Worm (Caenorhabditis elegans) whole organism, dauer: Measurements from ENCODE around the gene srab-6.
"Not testable (repeated sequence)": the region's sequence is repeated elsewhere in the genome, so short reads cannot be mapped to it uniquely, and the experiment has no call there.

ENCODE experiments used
- unc-62 ChIP-seq: sonication (generic microtip); optimal IDR thresholded peaks from 2 replicates; lab custom pipeline; 2017; ENCODE audit warnings: missing biosample characterization, missing genetic modification reagents, missing genetic modification characterization

Gene srab-6

DNA sequence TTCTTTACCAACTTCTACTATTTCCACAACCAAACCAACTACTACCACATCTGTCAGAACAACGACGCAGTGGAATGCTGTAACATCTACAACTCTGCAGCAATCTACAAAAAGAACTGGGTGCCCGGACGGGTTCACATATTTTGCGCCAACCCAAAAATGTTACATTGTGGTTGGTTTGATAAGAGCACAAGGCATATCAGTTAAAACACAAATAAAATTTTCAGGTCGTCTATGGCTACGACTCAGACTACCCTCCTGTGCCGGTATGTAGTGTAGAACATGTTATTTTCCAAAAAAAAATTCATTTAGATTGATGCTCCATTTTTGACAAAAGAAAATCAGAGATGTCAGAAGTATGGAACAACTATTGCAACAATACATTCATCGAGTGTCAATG is 32.6 kb downstream of the srab-6 start:
- TF ChIP-seq unc-62 (GFP tag; lab: Kevin White, UChicago) = no peak

DNA sequence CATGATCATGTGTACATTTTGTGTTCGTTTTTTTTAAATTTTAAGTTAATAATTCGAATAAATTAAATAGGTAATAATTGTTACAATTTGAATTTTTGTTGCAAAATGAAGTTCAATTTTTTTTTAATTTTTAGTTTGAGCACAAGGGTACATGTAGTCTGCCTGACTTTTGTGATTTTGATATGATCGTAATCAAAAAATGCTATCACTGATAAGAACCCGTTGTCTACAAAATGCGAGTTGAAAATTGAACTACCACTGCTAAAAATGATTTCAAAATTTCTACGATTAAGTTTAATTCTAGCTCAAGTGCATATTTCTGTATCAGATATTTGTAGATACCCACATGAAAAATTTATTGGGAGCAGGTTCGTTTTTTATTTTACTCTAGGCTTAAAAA is 33.6 kb downstream of the srab-6 start, which contains the start of gene clec-210:
clec-210 (plus strand) TSS at position 211 of the 400 bp plus-strand sequence.
- TF ChIP-seq unc-62 (GFP tag; lab: Kevin White, UChicago) = no peak

DNA sequence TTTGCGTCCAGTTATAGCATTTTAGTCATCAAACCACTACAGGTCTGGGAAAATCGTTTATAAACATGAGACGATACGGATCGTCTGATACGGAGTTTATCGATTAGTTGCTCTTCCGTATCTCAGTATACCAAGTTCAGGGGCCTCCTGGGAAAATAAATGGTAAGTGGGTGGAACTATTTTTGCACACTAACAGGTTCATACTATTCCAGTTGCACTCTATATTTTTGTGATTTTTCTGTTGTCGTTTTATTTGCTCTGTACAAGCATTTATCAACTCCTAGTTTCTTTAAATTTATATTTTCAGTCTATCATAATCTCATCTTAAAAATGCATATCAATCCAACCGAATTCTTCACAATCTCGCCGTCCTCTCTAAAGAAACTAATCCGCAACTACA is 36.8 kb downstream of the srab-6 start, which contains the start of gene Y73C8C.3:
Y73C8C.3 (plus strand) TSS at position 301 of the 400 bp plus-strand sequence.
- no peak for TF ChIP-seq unc-62 (GFP tag; lab: Kevin White, UChicago)

DNA sequence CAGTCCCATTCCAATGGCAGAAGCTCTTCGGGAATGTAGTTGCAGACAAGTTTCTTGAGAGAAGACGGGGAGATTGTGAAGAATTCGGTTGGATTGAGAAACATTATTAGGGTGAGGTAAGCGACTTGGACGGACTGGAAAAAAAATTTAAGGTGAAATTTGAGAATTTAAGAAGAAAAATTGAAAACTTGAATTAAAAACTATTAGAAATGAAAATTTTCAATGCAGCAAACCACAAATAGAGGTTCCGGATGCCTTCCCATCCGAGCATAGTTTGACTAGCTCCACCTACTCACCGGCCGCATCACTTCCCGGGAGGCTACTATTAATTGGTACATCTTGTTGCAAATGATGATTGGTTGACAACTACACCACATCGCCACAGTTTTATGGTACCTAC is 38.0 kb downstream of the srab-6 start, which contains the start of gene Y73C8C.8:
Y73C8C.8 (minus strand) TSS at position 101 of the 400 bp plus-strand sequence.
- no peak for TF ChIP-seq unc-62 (GFP tag; lab: Kevin White, UChicago)

DNA sequence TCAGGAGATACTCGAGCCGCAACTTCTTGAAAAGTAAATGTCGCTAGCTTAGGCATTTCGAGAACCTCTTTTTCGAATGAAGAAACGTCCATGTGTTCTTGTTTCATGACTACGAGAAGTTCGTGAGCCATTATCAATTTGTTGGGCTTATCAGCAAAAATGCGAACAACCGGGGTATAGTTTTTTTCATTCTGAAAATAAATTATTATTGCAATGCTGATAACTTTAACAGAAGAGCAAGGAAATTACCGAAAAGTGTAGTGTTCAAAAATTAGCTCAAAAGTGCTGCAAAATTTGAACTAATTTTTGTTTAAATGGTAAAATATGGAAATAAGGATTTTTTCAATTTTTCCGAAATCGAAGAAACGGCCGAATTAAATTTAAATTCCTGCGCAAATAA is 39.6 kb downstream of the srab-6 start:
- TF ChIP-seq unc-62 (GFP tag; lab: Kevin White, UChicago) = no peak

DNA sequence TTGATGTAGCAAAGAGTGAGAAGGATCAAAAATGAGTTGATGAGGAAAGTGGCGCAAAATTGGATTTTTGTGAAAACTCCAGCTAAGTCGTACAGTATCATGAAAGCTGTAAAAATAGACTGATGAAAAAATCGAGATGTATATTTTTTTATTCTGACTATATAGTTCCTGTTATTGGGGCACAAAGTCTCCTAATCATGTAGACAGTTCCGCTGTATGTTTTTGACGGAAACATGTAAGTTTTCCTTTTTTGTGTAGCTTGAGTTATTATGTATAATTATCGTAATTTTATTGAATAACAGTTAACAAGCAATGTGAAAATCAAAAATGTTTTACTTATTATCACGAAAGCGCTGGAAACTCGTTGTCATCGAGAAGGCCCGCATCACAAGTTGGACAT is 44.3 kb downstream of the srab-6 start, which contains the start of gene str-68:
str-68 (minus strand) TSS at position 101 of the 400 bp plus-strand sequence.
- TF ChIP-seq unc-62 (GFP tag; lab: Kevin White, UChicago) = no peak

DNA sequence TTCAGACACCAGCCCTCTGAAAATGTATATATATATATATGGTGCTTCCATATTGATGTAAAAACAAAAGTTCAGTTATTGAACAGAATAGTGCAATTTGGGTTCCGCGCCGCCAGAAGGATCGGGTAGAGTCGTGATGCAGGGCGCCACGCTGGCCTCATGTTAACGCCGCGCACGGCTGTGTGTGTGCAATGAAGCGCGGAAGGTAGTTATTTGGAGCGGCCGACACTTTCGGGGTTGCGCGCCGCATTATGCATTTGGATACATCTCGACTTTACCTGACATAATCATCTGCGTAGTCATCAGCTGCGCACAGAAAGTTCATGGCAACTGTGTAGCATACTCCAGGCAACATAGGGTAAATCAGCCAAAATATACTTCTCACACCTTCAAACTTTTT is 45.0 kb downstream of the srab-6 start:
- TF ChIP-seq unc-62 (GFP tag; lab: Kevin White, UChicago) = no peak

DNA sequence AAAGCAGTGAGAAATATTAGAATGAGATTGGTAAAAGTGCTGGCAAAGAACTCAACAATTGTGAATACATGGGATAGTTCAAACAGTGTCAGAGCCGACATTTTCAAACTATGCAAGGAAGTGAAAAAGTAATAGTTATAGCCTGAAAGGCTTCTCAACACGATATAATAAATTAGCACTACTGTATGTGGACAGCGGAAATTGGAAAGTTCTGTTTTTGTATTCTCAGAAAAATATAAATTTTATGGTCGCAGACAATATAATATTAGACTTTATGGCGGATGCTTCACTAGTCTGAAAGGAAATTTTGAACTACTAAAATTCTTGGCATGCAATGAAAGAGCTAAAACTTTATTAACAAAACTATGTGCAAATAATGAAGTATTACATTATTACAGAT is 46.0 kb downstream of the srab-6 start, which contains the start of gene str-69:
str-69 (minus strand) TSS at position 101 of the 400 bp plus-strand sequence.
- TF ChIP-seq unc-62 (GFP tag; lab: Kevin White, UChicago) = no peak

DNA sequence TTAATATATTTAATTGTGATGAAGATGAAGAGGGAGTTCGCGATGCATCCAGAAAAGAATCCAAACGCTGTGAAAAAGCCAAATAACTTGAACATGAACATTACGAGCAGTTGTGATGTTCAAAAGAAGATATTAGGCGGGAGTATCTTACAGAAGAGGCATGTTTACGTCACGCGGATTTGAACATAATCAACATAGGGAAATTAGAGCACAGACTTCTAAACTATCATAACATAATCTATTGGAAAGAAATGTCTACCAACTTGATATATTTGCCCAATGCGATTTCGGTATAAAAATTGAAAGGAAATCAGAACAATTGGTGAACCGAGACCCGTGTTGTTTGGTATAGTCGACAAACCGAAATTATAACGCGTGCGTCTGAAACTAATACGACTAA is 47.6 kb downstream of the srab-6 start, which contains the start of gene str-66:
str-66 (minus strand) TSS at position 101 of the 400 bp plus-strand sequence.
- no peak for TF ChIP-seq unc-62 (GFP tag; lab: Kevin White, UChicago)

DNA sequence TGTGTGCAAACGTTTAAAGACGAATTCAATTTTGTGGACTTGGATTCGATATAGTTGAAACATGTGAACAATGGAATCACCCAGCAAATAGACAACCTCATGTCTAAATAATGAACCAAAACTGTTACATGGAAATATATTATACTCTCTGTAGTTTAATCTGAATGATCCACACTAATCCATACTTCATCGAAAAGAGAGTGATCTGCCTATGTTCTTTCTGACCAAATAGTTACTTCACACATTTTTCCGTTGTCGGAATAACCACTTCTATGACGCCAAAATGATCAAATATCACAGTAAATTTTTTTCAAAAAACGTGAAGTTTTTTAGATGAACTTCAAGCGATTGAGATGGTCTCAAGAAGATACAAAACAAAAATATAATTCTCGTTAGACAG is 49.7 kb downstream of the srab-6 start, which contains the start of gene Y73C8C.4:
Y73C8C.4 (minus strand) TSS at position 101 of the 400 bp plus-strand sequence.
- TF ChIP-seq unc-62 (GFP tag; lab: Kevin White, UChicago) = not testable (repeated sequence)

DNA sequence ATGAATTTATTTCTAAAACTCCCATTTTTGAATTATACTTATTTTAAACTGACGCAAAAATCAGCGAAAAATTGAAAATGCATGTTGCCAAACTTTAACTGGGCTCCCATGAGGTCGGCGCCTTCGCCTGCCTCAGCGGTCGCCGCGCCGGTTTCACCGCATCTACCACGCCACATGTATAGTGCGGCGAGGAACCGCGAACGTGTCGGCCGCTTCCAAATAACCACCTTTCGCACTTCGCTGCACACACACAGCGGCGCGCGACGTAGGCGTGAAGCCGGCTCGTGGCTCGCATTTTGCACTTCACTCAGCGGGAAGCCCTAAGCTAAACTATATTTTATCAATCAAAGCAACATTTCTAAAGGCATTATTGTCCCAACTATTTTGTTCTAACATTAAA is 51.2 kb downstream of the srab-6 start:
- TF ChIP-seq unc-62 (GFP tag; lab: Kevin White, UChicago) = no peak
